Fruit fly (Drosophila melanogaster) whole organism, embryonic: ENCODE data around the gene KdelR.

Source experiments
- Asciz ChIP-seq: fragments of 200-800 bp; sonication (Bioruptor generic); optimal IDR thresholded peaks from 2 replicates; lab custom pipeline; 2017; ENCODE audit warnings: missing biosample characterization, mild to moderate bottlenecking, missing genetic modification characterization, missing genetic modification reagents
- CG10147 ChIP-seq: fragments of 200-800 bp; sonication (Bioruptor generic); optimal IDR thresholded peaks from 2 replicates; lab custom pipeline; 2019; ENCODE audit warnings: missing biosample characterization, mild to moderate bottlenecking, missing genetic modification characterization, moderate library complexity
- CG1024 ChIP-seq: fragments of 200-800 bp; sonication (Bioruptor generic); IDR thresholded peaks from 2 replicates; pipeline ENCODE4 v1.3.6; 2022; ENCODE audit warnings: missing biosample characterization, missing genetic modification characterization
- CG10462 ChIP-seq: fragments of 200-800 bp; sonication (Bioruptor generic); optimal IDR thresholded peaks from 2 replicates; lab custom pipeline; 2016; ENCODE audit warnings: missing biosample characterization, missing genetic modification characterization
- CG11723 ChIP-seq: fragments of 200-800 bp; sonication (Bioruptor generic); optimal IDR thresholded peaks from 2 replicates; lab custom pipeline; 2017; ENCODE audit warnings: missing biosample characterization, mild to moderate bottlenecking, missing genetic modification characterization
- CG12104 ChIP-seq: fragments of 200-800 bp; sonication (Bioruptor generic); optimal IDR thresholded peaks from 3 replicates; lab custom pipeline; 2016; ENCODE audit warnings: missing biosample characterization, missing genetic modification characterization
- CG14860 ChIP-seq: fragments of 200-800 bp; sonication (Bioruptor generic); IDR thresholded peaks from 3 replicates; pipeline ENCODE4 v1.3.6; 2022; ENCODE audit warnings: missing biosample characterization, missing genetic modification characterization; ENCODE audit not compliant: partially characterized antibody
- CG1603 ChIP-seq: fragments of 200-800 bp; sonication (Bioruptor generic); optimal IDR thresholded peaks from 2 replicates; lab custom pipeline; 2019; ENCODE audit warnings: missing biosample characterization, mild to moderate bottlenecking, missing genetic modification characterization, moderate library complexity
- CG1647 ChIP-seq: fragments of 200-800 bp; sonication (Bioruptor generic); optimal IDR thresholded peaks from 3 replicates; lab custom pipeline; 2016; ENCODE audit warnings: missing biosample characterization, missing genetic modification characterization
- CG16863 ChIP-seq: fragments of 200-800 bp; sonication (Bioruptor generic); optimal IDR thresholded peaks from 3 replicates; lab custom pipeline; 2016; ENCODE audit warnings: missing biosample characterization, missing genetic modification characterization
- CG17359 ChIP-seq: fragments of 200-800 bp; sonication (Bioruptor generic); optimal IDR thresholded peaks from 3 replicates; lab custom pipeline; 2018; ENCODE audit warnings: missing biosample characterization, mild to moderate bottlenecking, missing genetic modification characterization, moderate library complexity
- CG2678 ChIP-seq: fragments of 200-800 bp; sonication (Bioruptor generic); optimal IDR thresholded peaks from 3 replicates; lab custom pipeline; 2019; ENCODE audit warnings: missing biosample characterization, mild to moderate bottlenecking, missing genetic modification characterization, moderate library complexity
- CG2875 ChIP-seq: fragments of 200-800 bp; sonication (Bioruptor generic); optimal IDR thresholded peaks from 2 replicates; lab custom pipeline; 2017; ENCODE audit warnings: missing biosample characterization, mild to moderate bottlenecking, missing genetic modification characterization, missing genetic modification reagents
- CG33557 ChIP-seq: fragments of 200-800 bp; sonication (Bioruptor generic); optimal IDR thresholded peaks from 2 replicates; lab custom pipeline; 2019; ENCODE audit warnings: missing biosample characterization, mild to moderate bottlenecking, missing genetic modification characterization, moderate library complexity
- CG3407 ChIP-seq: fragments of 200-800 bp; sonication (Bioruptor generic); optimal IDR thresholded peaks from 2 replicates; lab custom pipeline; 2018; ENCODE audit warnings: missing biosample characterization, mild to moderate bottlenecking, missing genetic modification characterization
- CG3726 ChIP-seq: fragments of 200-800 bp; sonication (Bioruptor generic); IDR thresholded peaks from 3 replicates; pipeline ENCODE4, ENCODE4 v1.3.6; 2022; ENCODE audit warnings: missing biosample characterization, missing genetic modification characterization
- CG4328 ChIP-seq: fragments of 200-800 bp; sonication (Bioruptor generic); optimal IDR thresholded peaks from 3 replicates; lab custom pipeline; 2017; ENCODE audit warnings: missing biosample characterization, missing genetic modification reagents, missing genetic modification characterization
- CG4404 ChIP-seq: fragments of 200-800 bp; sonication (Bioruptor generic); IDR thresholded peaks from 2 replicates; pipeline ENCODE4 v1.3.6; 2022; ENCODE audit warnings: missing biosample characterization, missing genetic modification characterization
- CG4617 ChIP-seq: fragments of 200-800 bp; sonication (Bioruptor generic); optimal IDR thresholded peaks from 3 replicates; lab custom pipeline; 2016; ENCODE audit warnings: missing biosample characterization, missing genetic modification characterization, borderline replicate concordance
- CG7987 ChIP-seq: fragments of 200-800 bp; sonication (Bioruptor generic); optimal IDR thresholded peaks from 2 replicates; lab custom pipeline; 2018; ENCODE audit warnings: missing biosample characterization, mild to moderate bottlenecking, missing genetic modification characterization, moderate library complexity
- CG8944 ChIP-seq: fragments of 200-800 bp; sonication (Bioruptor generic); optimal IDR thresholded peaks from 3 replicates; lab custom pipeline; 2016; ENCODE audit warnings: missing biosample characterization, missing genetic modification characterization
- Dad ChIP-seq: fragments of 200-800 bp; sonication (Bioruptor generic); optimal IDR thresholded peaks from 3 replicates; lab custom pipeline; 2016; ENCODE audit warnings: missing biosample characterization, missing genetic modification characterization
- Deaf1 ChIP-seq: fragments of 200-800 bp; optimal IDR thresholded peaks from 3 replicates; lab custom pipeline; 2019; ENCODE audit warnings: missing biosample characterization, mild to moderate bottlenecking, missing genetic modification characterization, moderate library complexity
- Drgx ChIP-seq: fragments of 200-800 bp; sonication (Bioruptor generic); IDR thresholded peaks from 2 replicates; pipeline ENCODE4 v1.3.6; 2022; ENCODE audit warnings: missing biosample characterization, missing genetic modification characterization
- E2f1 ChIP-seq: fragments of 200-800 bp; sonication (Bioruptor generic); IDR thresholded peaks from 2 replicates; pipeline ENCODE4 v1.3.6; 2022; ENCODE audit warnings: missing biosample characterization, missing genetic modification characterization
- Eip74EF ChIP-seq, 2 experiments: fragments of 200-800 bp in 1 of 2; fragments of >200 bp in 1 of 2; sonication (Bioruptor generic) in 1 of 2; optimal IDR thresholded peaks; 2 replicates each; lab custom pipeline; 2017 to 2019; ENCODE audit warnings: missing biosample characterization in 2 of 2, missing genetic modification characterization in 2 of 2, mild to moderate bottlenecking in 1 of 2, moderate library complexity in 1 of 2
- HLHmδ ChIP-seq: fragments of 200-800 bp; sonication (Bioruptor generic); optimal IDR thresholded peaks from 2 replicates; lab custom pipeline; 2018; ENCODE audit warnings: missing biosample characterization, mild to moderate bottlenecking, missing genetic modification characterization, moderate library complexity
- HmgD ChIP-seq: fragments of 200-800 bp; sonication (Bioruptor generic); optimal IDR thresholded peaks from 3 replicates; lab custom pipeline; 2016; ENCODE audit warnings: missing biosample characterization, missing genetic modification characterization
- Sin3A ChIP-seq: fragments of >200 bp; optimal IDR thresholded peaks from 2 replicates; lab custom pipeline; 2018
- Sry-δ ChIP-seq: fragments of 200-800 bp; sonication (Bioruptor generic); optimal IDR thresholded peaks from 2 replicates; lab custom pipeline; 2016; ENCODE audit warnings: missing biosample characterization, missing genetic modification characterization
- Xrp1 ChIP-seq: fragments of 200-800 bp; sonication (Bioruptor generic); IDR thresholded peaks from 2 replicates; pipeline ENCODE4 v1.3.6; 2022; ENCODE audit warnings: missing biosample characterization, missing genetic modification characterization
- aop ChIP-seq: fragments of 200-800 bp; sonication (Bioruptor generic); IDR thresholded peaks from 2 replicates; pipeline ENCODE4 v1.3.6; 2022; ENCODE audit warnings: missing biosample characterization, missing genetic modification characterization
- br ChIP-seq: fragments of >200 bp; optimal IDR thresholded peaks from 2 replicates; lab custom pipeline; 2017
- chn ChIP-seq: fragments of 200-800 bp; sonication (Bioruptor generic); optimal IDR thresholded peaks from 2 replicates; lab custom pipeline; 2016; ENCODE audit warnings: missing biosample characterization, missing genetic modification characterization
- dpn ChIP-seq, 2 experiments: fragments of 200-800 bp; sonication (Bioruptor generic); optimal IDR thresholded peaks; 3 replicates each; lab custom pipeline; 2016; ENCODE audit warnings: missing biosample characterization in 2 of 2, missing genetic modification characterization in 2 of 2
- ems ChIP-seq: fragments of 200-800 bp; sonication (Bioruptor generic); optimal IDR thresholded peaks from 3 replicates; lab custom pipeline; 2016; ENCODE audit warnings: missing biosample characterization, missing genetic modification characterization
- eve ChIP-seq, 2 experiments: fragments of >200 bp; optimal IDR thresholded peaks; 2 replicates each; lab custom pipeline; 2017; ENCODE audit warnings: missing biosample characterization in 2 of 2, missing genetic modification characterization in 2 of 2
- lab ChIP-seq: fragments of 200-800 bp; sonication (Bioruptor generic); optimal IDR thresholded peaks from 3 replicates; lab custom pipeline; 2017; ENCODE audit warnings: missing biosample characterization, missing genetic modification characterization, mild to moderate bottlenecking, moderate library complexity, missing genetic modification reagents
- lbe ChIP-seq: fragments of 200-800 bp; sonication (Bioruptor generic); optimal IDR thresholded peaks from 2 replicates; lab custom pipeline; 2016; ENCODE audit warnings: missing biosample characterization, mild to moderate bottlenecking, missing genetic modification characterization
- nau ChIP-seq: fragments of 200-800 bp; sonication (Bioruptor generic); optimal IDR thresholded peaks from 3 replicates; lab custom pipeline; 2017; ENCODE audit warnings: missing biosample characterization, mild to moderate bottlenecking, missing genetic modification characterization, missing genetic modification reagents
- nmo ChIP-seq: fragments of 200-800 bp; sonication (Bioruptor generic); optimal IDR thresholded peaks from 2 replicates; lab custom pipeline; 2018; ENCODE audit warnings: missing biosample characterization, mild to moderate bottlenecking, missing genetic modification characterization, moderate library complexity
- nom ChIP-seq: fragments of 200-800 bp; sonication (Bioruptor generic); optimal IDR thresholded peaks from 2 replicates; lab custom pipeline; 2017; ENCODE audit warnings: missing biosample characterization, missing genetic modification characterization, mild to moderate bottlenecking, moderate library complexity, missing genetic modification reagents
- pita ChIP-seq: fragments of 200-800 bp; sonication (Bioruptor generic); optimal IDR thresholded peaks from 2 replicates; lab custom pipeline; 2017; ENCODE audit warnings: missing biosample characterization, mild to moderate bottlenecking, missing genetic modification characterization
- sob ChIP-seq: fragments of 200-800 bp; sonication (Bioruptor generic); IDR thresholded peaks from 2 replicates; pipeline ENCODE4 v1.3.6; 2022; ENCODE audit warnings: missing biosample characterization, missing genetic modification characterization
- ssp ChIP-seq: fragments of 200-800 bp; sonication (Bioruptor generic); IDR thresholded peaks from 2 replicates; pipeline ENCODE4 v1.3.6; 2022; ENCODE audit warnings: missing biosample characterization, missing genetic modification characterization
- stwl ChIP-seq: fragments of 200-800 bp; sonication (Bioruptor generic); optimal IDR thresholded peaks from 3 replicates; lab custom pipeline; 2018; ENCODE audit warnings: missing biosample characterization, mild to moderate bottlenecking, missing genetic modification characterization, moderate library complexity
- tll ChIP-seq, 2 experiments: fragments of 200-800 bp in 1 of 2; fragments of >200 bp in 1 of 2; sonication (Bioruptor generic) in 1 of 2; optimal IDR thresholded peaks; 2 replicates each; lab custom pipeline; 2017 to 2019; ENCODE audit warnings: missing biosample characterization in 2 of 2, missing genetic modification characterization in 2 of 2, mild to moderate bottlenecking in 1 of 2, moderate library complexity in 1 of 2
- wek ChIP-seq: fragments of 200-800 bp; sonication (Bioruptor generic); optimal IDR thresholded peaks from 3 replicates; lab custom pipeline; 2018; ENCODE audit warnings: missing biosample characterization, mild to moderate bottlenecking, missing genetic modification characterization, moderate library complexity
- wor ChIP-seq: fragments of 200-800 bp; sonication (Bioruptor generic); IDR thresholded peaks from 2 replicates; pipeline ENCODE4 v1.3.6; 2022; ENCODE audit warnings: missing biosample characterization, missing genetic modification characterization
- zf30C ChIP-seq: fragments of 200-800 bp; sonication (Bioruptor generic); optimal IDR thresholded peaks from 3 replicates; lab custom pipeline; 2018; ENCODE audit warnings: missing biosample characterization, mild to moderate bottlenecking, missing genetic modification characterization
- zfh1 ChIP-seq: fragments of 200-800 bp; sonication (Bioruptor generic); IDR thresholded peaks from 3 replicates; pipeline ENCODE4 v1.3.6; 2022; ENCODE audit warnings: missing biosample characterization, missing genetic modification characterization

KdelR gene

DNA sequence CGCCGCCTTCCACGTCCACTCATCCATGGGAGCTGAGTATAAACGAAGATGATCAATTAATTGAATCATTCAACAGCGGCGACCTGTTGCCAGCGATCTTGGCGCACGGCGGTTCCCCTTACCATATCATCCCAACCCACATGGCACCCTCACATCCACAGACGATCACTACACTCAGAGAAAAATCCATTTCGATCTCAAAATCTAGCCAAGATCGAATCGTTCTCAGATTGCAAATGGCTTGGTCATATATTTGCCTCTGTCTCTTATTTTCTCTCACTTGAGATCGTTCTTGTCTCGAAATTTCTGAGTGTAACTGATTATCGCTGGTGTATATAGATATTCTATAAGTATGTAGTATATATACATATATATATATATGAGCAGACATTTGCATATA lies 41.7 kb downstream of the KdelR start (continued):
- TF ChIP-seq CG14860 (GFP tag; lab: Robert Waterston, UW), result no peak
- no peak for TF ChIP-seq lbe (GFP tag; lab: Kevin White, UChicago)
- TF ChIP-seq CG33557 (GFP tag; lab: Kevin White, UChicago), result no peak
- no peak for TF ChIP-seq CG4617 (GFP tag; lab: Kevin White, UChicago)
- peak; percentile 57 for TF ChIP-seq E2f1 (GFP tag; lab: Robert Waterston, UW)
- no peak for TF ChIP-seq br (lab: Kevin White, UChicago)
- TF ChIP-seq CG10462 (GFP tag; lab: Kevin White, UChicago), result no peak
- TF ChIP-seq eve (GFP tag; optimal IDR thresholded peaks at IDR 0.05; lab: Kevin White, UChicago), result no peak
- peak in 1 of 2 experiments; percentile 3 for TF ChIP-seq Eip74EF (GFP tag; optimal IDR thresholded peaks at IDR 0.05; lab: Kevin White, UChicago)
- no peak for TF ChIP-seq stwl (tag; lab: Kevin White, UChicago)
- peak; percentile 62 for TF ChIP-seq CG1603 (tag; lab: Kevin White, UChicago)
- TF ChIP-seq Deaf1 (tag; lab: Kevin White, UChicago), result no peak
- no peak for TF ChIP-seq pita (GFP tag; lab: Kevin White, UChicago)
- no peak for TF ChIP-seq CG12104
- no peak for TF ChIP-seq CG11723 (GFP tag; lab: Kevin White, UChicago)
- TF ChIP-seq CG8944 (GFP tag; lab: Kevin White, UChicago), result peak; percentile 8
- TF ChIP-seq Dad (GFP tag; lab: Kevin White, UChicago), result peak; percentile 37
- no peak for TF ChIP-seq CG4404 (GFP tag; lab: Robert Waterston, UW)
- peak; percentile 31 for TF ChIP-seq CG3407
- peak; percentile 18 to 71 for TF ChIP-seq dpn (GFP tag; optimal IDR thresholded peaks at IDR 0.05; lab: Kevin White, UChicago)
- TF ChIP-seq zfh1 (GFP tag; lab: Robert Waterston, UW), result peak; percentile 76
- TF ChIP-seq sob (GFP tag; lab: Robert Waterston, UW), result peak; percentile 57; the same call in 1 of the 2 replicates
- TF ChIP-seq Sry-δ (GFP tag; lab: Kevin White, UChicago), result no peak
- TF ChIP-seq CG1024, result peak; percentile 21; the same call in 1 of the 2 replicates
- 0 out of 2 replicates have a peak, but pooled peaks have one; percentile 43 for TF ChIP-seq aop (GFP tag; lab: Robert Waterston, UW)
- peak; percentile 57 for TF ChIP-seq zf30C
- TF ChIP-seq Asciz (GFP tag; lab: Kevin White, UChicago), result peak; percentile 41
- TF ChIP-seq HLHmδ (GFP tag; lab: Kevin White, UChicago), result no peak
- TF ChIP-seq Drgx (GFP tag; lab: Robert Waterston, UW), result peak; percentile 80
- TF ChIP-seq nau (GFP tag; lab: Kevin White, UChicago), result no peak
- TF ChIP-seq CG16863 (GFP tag; lab: Kevin White, UChicago), result peak; percentile 8
- TF ChIP-seq ssp, result peak; percentile 29; the same call in 1 of the 2 replicates
- peak; percentile 79 for TF ChIP-seq lab (GFP tag; lab: Kevin White, UChicago)
- peak; percentile 77 for TF ChIP-seq CG2678 (tag; lab: Kevin White, UChicago)
- peak; percentile 64 for TF ChIP-seq Xrp1
- TF ChIP-seq CG7987 (GFP tag; lab: Kevin White, UChicago), result no peak
- no peak for TF ChIP-seq HmgD
- TF ChIP-seq wek (GFP tag; lab: Kevin White, UChicago), result no peak
- TF ChIP-seq CG10147 (GFP tag; lab: Kevin White, UChicago), result peak; percentile 41
- TF ChIP-seq CG4328 (GFP tag; lab: Kevin White, UChicago), result peak; percentile 37
- peak; percentile 11 for TF ChIP-seq chn (GFP tag; lab: Kevin White, UChicago)
- peak; percentile 24 for TF ChIP-seq CG2875 (GFP tag; lab: Kevin White, UChicago)
- peak; percentile 36 for TF ChIP-seq ems (GFP tag; lab: Kevin White, UChicago)
- TF ChIP-seq tll (GFP tag; optimal IDR thresholded peaks at IDR 0.05; lab: Kevin White, UChicago), result no peak
- TF ChIP-seq wor, result no peak
- TF ChIP-seq nmo, result peak; percentile 52
- TF ChIP-seq nom (GFP tag; lab: Kevin White, UChicago), result no peak
- peak; percentile 67 for TF ChIP-seq CG17359 (tag; lab: Kevin White, UChicago)
- no peak for TF ChIP-seq CG1647
- TF ChIP-seq CG3726 (GFP tag; lab: Robert Waterston, UW), result no peak
- no peak for TF ChIP-seq Sin3A (lab: Kevin White, UChicago)
